Fruit fly (Drosophila melanogaster): ENCODE measurements around the gene Oseg1.

dm6 chr3L:8452986-8453385 lies 40.4 kb upstream of the Oseg1 start:
- no peak for TF ChIP-seq tj (GFP tag; optimal IDR thresholded peaks at IDR 0.05)
- no peak for TF ChIP-seq CG7045 (GFP tag; optimal IDR thresholded peaks at IDR 0.05)
- no peak for TF ChIP-seq cic (GFP tag; optimal IDR thresholded peaks at IDR 0.05)

All from whole organism, adult.